Worm (Caenorhabditis elegans) whole organism, L4/young adult: ENCODE measurements around the gene pst-1.

Experiments
- W03F9.2 ChIP-seq: fragments of 150-350 bp; optimal IDR thresholded peaks from 2 replicates; lab custom pipeline; 2014; ENCODE audit warnings: missing biosample characterization, missing genetic modification characterization
- dao-5 ChIP-seq: sonication (generic microtip); optimal IDR thresholded peaks from 2 replicates; lab custom pipeline; 2016; ENCODE audit warnings: missing genotype, missing genetic modification characterization, moderate library complexity, missing compliant biosample characterization
- him-1 ChIP-seq: sonication (generic microtip); optimal IDR thresholded peaks from 2 replicates; lab custom pipeline; 2016; ENCODE audit warnings: missing genotype, missing genetic modification reagents, missing genetic modification characterization, missing compliant biosample characterization

pst-1 gene

ce11 chrV:5943167-5943566, at the start of gene pst-1:
Gene pst-1, plus strand, starts transcription at chrV:5943467.
- TF ChIP-seq W03F9.2 (no peak), dao-5 (tag; lab: Kevin White, UChicago) (no peak), him-1 (tag; lab: Kevin White, UChicago) (no peak)

- TF ChIP-seq dao-5 (tag; lab: Kevin White, UChicago) (no peak), him-1 (tag; lab: Kevin White, UChicago) (no peak), W03F9.2 (no peak)
Observed at ce11 chrV:5895021-5895420, 48.2 kb upstream of the pst-1 start, which contains the start of gene grd-9. Gene grd-9, plus strand, starts transcription at chrV:5895321.

- TF ChIP-seq him-1 (tag; lab: Kevin White, UChicago) (no peak), W03F9.2 (no peak), dao-5 (tag; lab: Kevin White, UChicago) (no peak)
Observed at ce11 chrV:5899940-5900339, 43.3 kb upstream of the pst-1 start, which contains the start of gene srd-16. Gene srd-16, minus strand, starts transcription at chrV:5900040.

- no peak for TF ChIP-seq dao-5 (tag; lab: Kevin White, UChicago)
- no peak for TF ChIP-seq W03F9.2
- no peak for TF ChIP-seq him-1 (tag; lab: Kevin White, UChicago)
Observed at ce11 chrV:5901833-5902232, 41.4 kb upstream of the pst-1 start, which contains the start of gene C04E6.5. Gene C04E6.5, plus strand, starts transcription at chrV:5902133.

ce11 chrV:5906252-5906651, 37.0 kb upstream of the pst-1 start, which contains the start of gene srd-15:
Gene srd-15, minus strand, starts transcription at chrV:5906352.
- TF ChIP-seq him-1 (tag; lab: Kevin White, UChicago) (no peak), dao-5 (tag; lab: Kevin White, UChicago) (no peak), W03F9.2 (no peak)

- no peak for TF ChIP-seq W03F9.2
- TF ChIP-seq dao-5 (tag; lab: Kevin White, UChicago): no peak
Observed at ce11 chrV:5907090-5907489, 36.2 kb upstream of the pst-1 start, which contains the start of gene C04E6.4. Gene C04E6.4, plus strand, starts transcription at chrV:5907390.

- TF ChIP-seq him-1 (tag; lab: Kevin White, UChicago) (no peak), dao-5 (tag; lab: Kevin White, UChicago) (no peak), W03F9.2 (no peak)
Observed at ce11 chrV:5912426-5912825, 30.8 kb upstream of the pst-1 start, which contains the start of gene C04E6.13. Gene C04E6.13, plus strand, starts transcription at chrV:5912726.

- no peak for TF ChIP-seq him-1 (tag; lab: Kevin White, UChicago)
Observed at ce11 chrV:5916862-5917261, 26.4 kb upstream of the pst-1 start.

- no peak for TF ChIP-seq W03F9.2
- TF ChIP-seq him-1 (tag; lab: Kevin White, UChicago): peak; percentile 89
Observed at ce11 chrV:5917707-5918106, 25.6 kb upstream of the pst-1 start, which contains the start of gene lrpr-1. Gene lrpr-1, minus strand, starts transcription at chrV:5917891.

- no peak for TF ChIP-seq dao-5 (tag; lab: Kevin White, UChicago)
- no peak for TF ChIP-seq him-1 (tag; lab: Kevin White, UChicago)
Observed at ce11 chrV:5919887-5920286, 23.4 kb upstream of the pst-1 start, which contains the start of gene C04E6.12. Gene C04E6.12, minus strand, starts transcription at chrV:5919987.

- TF ChIP-seq W03F9.2: no peak
Observed at ce11 chrV:5921761-5922160, 21.5 kb upstream of the pst-1 start.

- TF ChIP-seq him-1 (tag; lab: Kevin White, UChicago) (no peak), dao-5 (tag; lab: Kevin White, UChicago) (no peak), W03F9.2 (no peak)
Observed at ce11 chrV:5922236-5922635, 21.0 kb upstream of the pst-1 start, which contains the start of gene srsx-18. Gene srsx-18, plus strand, starts transcription at chrV:5922536.

- no peak for TF ChIP-seq him-1 (tag; lab: Kevin White, UChicago)
- no peak for TF ChIP-seq W03F9.2
- no peak for TF ChIP-seq dao-5 (tag; lab: Kevin White, UChicago)
Observed at ce11 chrV:5927347-5927746, 15.9 kb upstream of the pst-1 start, which contains the start of gene srsx-17. Gene srsx-17, plus strand, starts transcription at chrV:5927647.

- TF ChIP-seq him-1 (tag; lab: Kevin White, UChicago) (no peak), W03F9.2 (no peak), dao-5 (tag; lab: Kevin White, UChicago) (no peak)
Observed at ce11 chrV:5928006-5928405, 15.3 kb upstream of the pst-1 start.

- no peak for TF ChIP-seq W03F9.2
- TF ChIP-seq dao-5 (tag; lab: Kevin White, UChicago): no peak
- TF ChIP-seq him-1 (tag; lab: Kevin White, UChicago): no peak
Observed at ce11 chrV:5930588-5930987, 12.7 kb upstream of the pst-1 start, which contains the start of gene galt-1. Gene galt-1, plus strand, starts transcription at chrV:5930905.
